Worm (Caenorhabditis elegans) whole organism, L2 larva: ENCODE measurements around the gene hsp-17.

Experiments used
- C34F6.9 ChIP-seq: fragments of 150-350 bp; optimal IDR thresholded peaks from 2 replicates; lab custom pipeline; 2014; ENCODE audit warnings: missing biosample characterization, missing genetic modification characterization
- F13H6.1 ChIP-seq: sonication (generic microtip); optimal IDR thresholded peaks from 2 replicates; lab custom pipeline; 2016; ENCODE audit warnings: missing genetic modification characterization, missing compliant biosample characterization
- R02D3.7 ChIP-seq: fragments of 150-350 bp; optimal IDR thresholded peaks from 2 replicates; lab custom pipeline; 2014; ENCODE audit warnings: missing biosample characterization, missing genetic modification characterization
- Y55F3AM.14 ChIP-seq: fragments of 200-800 bp; sonication (Bioruptor generic); optimal IDR thresholded peaks from 2 replicates; lab custom pipeline; 2018; ENCODE audit warnings: mild to moderate bottlenecking, missing genetic modification characterization, missing compliant biosample characterization
- alr-1 ChIP-seq: fragments of 150-350 bp; optimal IDR thresholded peaks from 2 replicates; lab custom pipeline; 2014; ENCODE audit warnings: missing biosample characterization, missing genetic modification characterization
- ama-1 ChIP-seq: fragments of 150-350 bp; optimal IDR thresholded peaks from 2 replicates; lab custom pipeline; 2018; ENCODE audit warnings: inconsistent platforms
- ceh-16 ChIP-seq: fragments of 150-350 bp; optimal IDR thresholded peaks from 2 replicates; lab custom pipeline; 2014; ENCODE audit warnings: missing biosample characterization, missing genetic modification characterization
- crh-2 ChIP-seq: sonication (generic microtip); optimal IDR thresholded peaks from 2 replicates; lab custom pipeline; 2017; ENCODE audit warnings: missing biosample characterization, missing genetic modification characterization
- fos-1 ChIP-seq: fragments of 150-350 bp; optimal IDR thresholded peaks from 2 replicates; lab custom pipeline; 2014; ENCODE audit warnings: missing biosample characterization, missing genetic modification characterization
- gmeb-1 ChIP-seq: fragments of 150-350 bp; optimal IDR thresholded peaks from 2 replicates; lab custom pipeline; 2014; ENCODE audit warnings: missing biosample characterization, missing genetic modification characterization
- lin-11 ChIP-seq: fragments of 150-350 bp; sonication (generic microtip); optimal IDR thresholded peaks from 2 replicates; lab custom pipeline; 2014; ENCODE audit warnings: missing biosample characterization, missing genetic modification characterization, inconsistent platforms, mixed read lengths
- lin-39 ChIP-seq: fragments of 150-350 bp; optimal IDR thresholded peaks from 2 replicates; lab custom pipeline; 2014; ENCODE audit warnings: missing biosample characterization, missing genetic modification reagents, missing genetic modification characterization
- lsy-2 ChIP-seq, 2 experiments: fragments of 150-350 bp in 1 of 2; sonication (generic microtip) in 1 of 2; optimal IDR thresholded peaks; 2 replicates each; lab custom pipeline; 2014 to 2017; ENCODE audit warnings: missing biosample characterization in 2 of 2, missing genetic modification characterization in 2 of 2
- mbf-1 ChIP-seq: sonication (generic microtip); optimal IDR thresholded peaks from 2 replicates; lab custom pipeline; 2017; ENCODE audit warnings: missing biosample characterization, missing genetic modification characterization
- mdl-1 ChIP-seq, 2 experiments: fragments of 150-350 bp in 1 of 2; sonication (generic microtip) in 1 of 2; optimal IDR thresholded peaks; 2 replicates each; lab custom pipeline; 2017; ENCODE audit warnings: missing biosample characterization in 2 of 2, missing genetic modification characterization in 2 of 2
- nhr-10 ChIP-seq: sonication (generic microtip); optimal IDR thresholded peaks from 2 replicates; lab custom pipeline; 2017; ENCODE audit warnings: missing biosample characterization, missing genetic modification characterization
- nhr-11 ChIP-seq: fragments of 150-350 bp; optimal IDR thresholded peaks from 2 replicates; lab custom pipeline; 2014; ENCODE audit warnings: missing biosample characterization, missing genetic modification characterization
- nhr-129 ChIP-seq: fragments of 150-350 bp; optimal IDR thresholded peaks from 2 replicates; lab custom pipeline; 2014; ENCODE audit warnings: missing biosample characterization, missing genetic modification characterization
- nhr-21 ChIP-seq: fragments of 150-350 bp; optimal IDR thresholded peaks from 2 replicates; lab custom pipeline; 2014; ENCODE audit warnings: missing biosample characterization, missing genetic modification characterization
- nhr-23 ChIP-seq: fragments of 150-350 bp; optimal IDR thresholded peaks from 2 replicates; lab custom pipeline; 2014; ENCODE audit warnings: missing biosample characterization, missing genetic modification reagents, missing genetic modification characterization
- nhr-237 ChIP-seq: fragments of 150-350 bp; optimal IDR thresholded peaks from 2 replicates; lab custom pipeline; 2014; ENCODE audit warnings: missing biosample characterization, missing genetic modification characterization
- nhr-25 ChIP-seq: fragments of 150-350 bp; sonication (generic microtip); optimal IDR thresholded peaks from 3 replicates; lab custom pipeline; 2014; ENCODE audit warnings: missing biosample characterization, missing genetic modification characterization
- nhr-6 ChIP-seq: fragments of 150-350 bp; optimal IDR thresholded peaks from 2 replicates; lab custom pipeline; 2014; ENCODE audit warnings: missing biosample characterization, missing genetic modification characterization
- nhr-77 ChIP-seq: fragments of 150-350 bp; optimal IDR thresholded peaks from 2 replicates; lab custom pipeline; 2014; ENCODE audit warnings: missing biosample characterization, missing genetic modification characterization
- peb-1 ChIP-seq: fragments of 150-350 bp; optimal IDR thresholded peaks from 2 replicates; lab custom pipeline; 2014; ENCODE audit warnings: missing biosample characterization, missing genetic modification characterization
- sem-4 ChIP-seq: fragments of 150-350 bp; optimal IDR thresholded peaks from 2 replicates; lab custom pipeline; 2014; ENCODE audit warnings: missing biosample characterization, missing genetic modification reagents, missing genetic modification characterization
- sma-3 ChIP-seq: sonication (generic microtip); optimal IDR thresholded peaks from 2 replicates; lab custom pipeline; 2016; ENCODE audit warnings: missing genetic modification reagents, missing genetic modification characterization, missing compliant biosample characterization
- sma-9 ChIP-seq, 2 experiments: fragments of 150-350 bp in 1 of 2; sonication (generic microtip) in 1 of 2; optimal IDR thresholded peaks; 2 replicates each; lab custom pipeline; 2014 to 2016; ENCODE audit warnings: missing genetic modification characterization in 2 of 2, mild to moderate bottlenecking in 1 of 2, missing biosample characterization in 1 of 2, missing compliant biosample characterization in 1 of 2, missing genetic modification reagents in 1 of 2, moderate library complexity in 1 of 2
- snpc-4 ChIP-seq: fragments of 150-350 bp; optimal IDR thresholded peaks from 2 replicates; lab custom pipeline; 2014; ENCODE audit warnings: missing biosample characterization, missing genetic modification characterization
- unc-39 ChIP-seq: fragments of 150-350 bp; optimal IDR thresholded peaks from 2 replicates; lab custom pipeline; 2014; ENCODE audit warnings: missing biosample characterization, missing genetic modification characterization
- unc-55 ChIP-seq: fragments of 150-350 bp; sonication (generic microtip); optimal IDR thresholded peaks from 3 replicates; lab custom pipeline; 2014; ENCODE audit warnings: missing biosample characterization, missing genetic modification reagents, missing genetic modification characterization
- unc-62 ChIP-seq: fragments of 150-350 bp; optimal IDR thresholded peaks from 2 replicates; lab custom pipeline; 2014; ENCODE audit warnings: missing biosample characterization, missing genetic modification reagents, missing genetic modification characterization
- zag-1 ChIP-seq: fragments of 150-350 bp; optimal IDR thresholded peaks from 2 replicates; lab custom pipeline; 2014; ENCODE audit warnings: missing biosample characterization, missing genetic modification characterization
- ztf-1 ChIP-seq: fragments of 200-800 bp; sonication (Bioruptor generic); conservative IDR thresholded peaks from 2 replicates; pipeline ENCODE4 v1.3.6; 2022; ENCODE audit warnings: missing genetic modification characterization, missing compliant biosample characterization
- ztf-4 ChIP-seq: fragments of 150-350 bp; optimal IDR thresholded peaks from 2 replicates; lab custom pipeline; 2014; ENCODE audit warnings: missing biosample characterization, missing genetic modification characterization

The hsp-17 gene

DNA sequence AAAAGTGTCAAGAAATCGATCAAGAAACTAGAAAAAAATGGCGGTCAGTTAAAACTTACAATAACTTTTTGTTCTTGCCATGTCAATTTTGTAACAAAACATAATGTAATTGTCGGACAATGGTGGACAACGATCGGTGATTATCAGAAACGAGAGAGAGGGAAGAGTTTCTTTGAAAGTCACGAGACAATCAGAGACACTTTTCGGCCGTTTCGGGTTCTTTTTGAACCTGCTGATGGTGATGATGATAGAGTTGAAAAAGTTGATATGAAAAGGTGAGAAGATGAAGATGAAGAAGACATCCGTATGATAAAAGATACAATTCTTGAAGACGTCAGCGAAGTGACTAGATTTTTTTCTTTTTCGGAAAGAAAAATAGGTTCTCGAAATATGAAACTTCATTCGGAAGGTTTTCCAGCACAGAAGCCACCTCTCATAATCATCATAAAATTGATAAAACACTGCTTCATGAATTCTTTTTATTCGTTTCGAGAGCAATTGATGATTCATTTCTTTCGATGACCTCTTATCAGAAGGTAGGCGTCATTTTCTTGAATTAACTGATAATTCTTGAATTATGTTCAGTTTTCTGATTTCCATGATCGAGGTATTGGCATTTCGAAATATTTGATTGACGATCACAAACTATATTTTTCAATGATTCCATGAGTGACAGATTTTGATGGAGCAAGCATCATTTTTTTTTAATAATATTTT, 41.2 kb upstream of the hsp-17 start:
- TF ChIP-seq nhr-21 (tag; lab: Kevin White, UChicago) (peak; percentile 54), sma-9 (GFP tag; optimal IDR thresholded peaks at IDR 0.05; lab: Kevin White, UChicago) (peak; percentile 50), sma-9 (tag; optimal IDR thresholded peaks at IDR 0.05; lab: Kevin White, UChicago) (no peak), fos-1 (tag; lab: Kevin White, UChicago) (peak; percentile 88), nhr-129 (peak; percentile 52), nhr-25 (tag; lab: Kevin White, UChicago) (peak; percentile 22), mbf-1 (no peak), nhr-23 (tag; lab: Kevin White, UChicago) (no peak), sma-3 (GFP tag; lab: Kevin White, UChicago) (peak; percentile 15), unc-62 (GFP tag; lab: Kevin White, UChicago) (no peak), gmeb-1 (no peak), alr-1 (tag; lab: Kevin White, UChicago) (no peak), nhr-6 (tag; lab: Kevin White, UChicago) (no peak)
- TF ChIP-seq, all 48 proteins: peak for 6

DNA sequence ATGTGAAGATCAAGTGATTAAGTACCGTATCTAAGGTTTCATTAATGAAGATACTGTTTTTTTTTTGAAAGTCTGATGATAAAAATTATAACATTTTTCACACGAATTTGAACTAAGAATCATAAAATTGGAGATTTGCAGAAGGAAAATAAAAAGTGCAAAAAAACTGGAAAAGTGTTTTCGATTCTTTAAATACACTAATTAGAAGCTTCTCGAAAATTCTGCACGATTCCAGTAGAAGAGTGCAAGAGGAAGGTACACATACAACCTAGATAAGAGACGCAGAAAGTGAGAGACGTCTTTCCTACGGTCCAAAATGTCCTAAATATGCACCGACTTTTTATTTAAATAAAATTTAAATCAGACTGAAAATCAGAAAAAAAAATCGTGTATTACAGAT, 40.5 kb upstream of the hsp-17 start:
- TF ChIP-seq sma-9 (GFP tag; optimal IDR thresholded peaks at IDR 0.05; lab: Kevin White, UChicago) (no peak), sma-9 (tag; optimal IDR thresholded peaks at IDR 0.05; lab: Kevin White, UChicago) (no peak), nhr-23 (tag; lab: Kevin White, UChicago) (no peak), Y55F3AM.14 (GFP tag; lab: Kevin White, UChicago) (no peak), fos-1 (tag; lab: Kevin White, UChicago) (no peak), nhr-11 (no peak), mbf-1 (no peak), nhr-129 (no peak), nhr-6 (tag; lab: Kevin White, UChicago) (no peak), C34F6.9 (tag; lab: Kevin White, UChicago) (peak; percentile 58), alr-1 (tag; lab: Kevin White, UChicago) (no peak), unc-55 (GFP tag; lab: Kevin White, UChicago) (peak; percentile 25), unc-39 (tag; lab: Kevin White, UChicago) (no peak), lin-39 (tag; lab: Kevin White, UChicago) (no peak), gmeb-1 (no peak), lin-11 (tag; lab: Kevin White, UChicago) (no peak), ztf-1 (GFP tag; lab: Robert Waterston, UW) (no peak), sma-3 (GFP tag; lab: Kevin White, UChicago) (no peak)

DNA sequence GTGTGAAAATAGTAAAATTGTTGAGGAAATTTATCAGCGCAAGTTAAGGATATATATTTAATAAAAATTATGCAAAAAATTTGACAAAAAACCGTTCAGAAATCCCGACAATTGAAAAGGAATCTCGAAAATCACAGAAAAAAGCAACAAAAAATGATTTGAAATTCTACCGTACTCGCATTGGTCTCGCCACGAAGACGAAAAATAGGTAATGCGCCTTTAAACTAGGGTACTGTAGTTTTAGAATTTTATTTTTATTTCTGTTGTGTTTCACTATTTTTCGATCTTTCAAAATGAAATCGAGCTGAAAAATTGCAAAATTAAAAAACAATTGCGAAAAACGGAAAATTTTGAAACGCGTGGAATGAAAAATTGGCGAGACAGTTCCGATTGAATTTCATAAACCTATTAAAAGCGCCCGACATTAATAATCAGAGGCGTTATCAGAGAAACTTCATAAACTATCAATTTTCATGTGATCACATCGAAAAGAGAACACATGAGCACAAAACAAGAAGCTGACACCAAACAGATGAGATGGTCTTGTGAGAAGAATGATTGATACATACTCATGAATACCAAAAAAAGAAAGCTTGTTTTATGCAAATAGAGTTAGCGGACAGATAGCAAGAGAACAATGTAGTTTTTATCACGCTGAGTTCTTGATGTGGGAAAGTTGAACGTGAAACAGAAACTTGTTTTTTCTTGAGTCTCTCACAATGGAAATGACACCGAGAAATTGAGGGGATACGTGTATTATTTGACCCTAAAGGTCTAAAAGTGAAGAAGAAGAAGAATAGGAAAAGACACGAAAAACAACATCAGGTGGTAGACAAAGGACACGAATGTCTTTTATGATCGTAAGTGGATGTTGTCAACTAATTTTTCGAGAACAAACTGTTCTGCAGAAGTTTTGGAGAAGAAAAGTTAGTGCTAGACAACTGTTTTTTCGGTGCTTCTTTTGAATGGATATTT, 39.4 kb upstream of the hsp-17 start:
- TF ChIP-seq crh-2 (tag; lab: Kevin White, UChicago) (peak; percentile 41), zag-1 (tag; lab: Kevin White, UChicago) (no peak), lsy-2 (tag; optimal IDR thresholded peaks at IDR 0.05; lab: Kevin White, UChicago) (no peak), nhr-25 (tag; lab: Kevin White, UChicago) (peak; percentile 35), nhr-6 (tag; lab: Kevin White, UChicago) (no peak), ceh-16 (tag; lab: Kevin White, UChicago) (no peak), peb-1 (tag; lab: Kevin White, UChicago) (no peak), sma-9 (GFP tag; optimal IDR thresholded peaks at IDR 0.05; lab: Kevin White, UChicago) (peak; percentile 70), sma-9 (tag; optimal IDR thresholded peaks at IDR 0.05; lab: Kevin White, UChicago) (no peak), Y55F3AM.14 (GFP tag; lab: Kevin White, UChicago) (no peak), mdl-1 (tag; optimal IDR thresholded peaks at IDR 0.05; lab: Kevin White, UChicago) (no peak), R02D3.7 (tag; lab: Kevin White, UChicago) (no peak), unc-55 (GFP tag; lab: Kevin White, UChicago) (no peak), fos-1 (tag; lab: Kevin White, UChicago) (peak; percentile 92), nhr-129 (peak; percentile 15), nhr-77 (tag; lab: Kevin White, UChicago) (no peak), lin-39 (tag; lab: Kevin White, UChicago) (no peak)
- TF ChIP-seq, all 48 proteins: peak for 5

DNA sequence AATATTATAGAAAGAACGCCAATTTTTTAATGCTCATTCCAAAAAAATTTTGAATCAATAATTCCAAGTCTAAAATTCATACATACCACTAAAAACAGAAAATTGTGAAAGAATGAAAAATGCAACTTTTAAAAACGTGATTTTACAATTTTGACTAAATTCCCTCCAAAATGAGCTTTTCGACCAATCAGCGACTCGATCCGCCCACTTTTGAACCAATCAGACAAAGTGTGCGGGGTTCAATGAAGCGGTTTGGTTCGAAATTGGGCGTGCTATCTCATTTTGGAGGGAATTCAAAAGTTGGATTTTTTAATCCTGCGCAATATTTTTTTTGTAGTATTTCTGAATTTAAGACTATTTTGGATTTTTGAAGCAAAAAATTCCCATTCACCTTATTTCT, 31.5 kb upstream of the hsp-17 start:
- no peak for TF ChIP-seq alr-1 (tag; lab: Kevin White, UChicago)
- no peak for TF ChIP-seq nhr-237 (tag; lab: Kevin White, UChicago)
- no peak for TF ChIP-seq nhr-23 (tag; lab: Kevin White, UChicago)
- no peak for TF ChIP-seq snpc-4 (tag; lab: Kevin White, UChicago)
- no peak for TF ChIP-seq peb-1 (tag; lab: Kevin White, UChicago)
- no peak for TF ChIP-seq ztf-1 (GFP tag; lab: Robert Waterston, UW)
- TF ChIP-seq nhr-10 (tag; lab: Kevin White, UChicago), result no peak
- no peak for TF ChIP-seq nhr-77 (tag; lab: Kevin White, UChicago)
- TF ChIP-seq mbf-1, result no peak
- TF ChIP-seq sma-3 (GFP tag; lab: Kevin White, UChicago), result no peak
- TF ChIP-seq nhr-6 (tag; lab: Kevin White, UChicago), result no peak
- TF ChIP-seq gmeb-1, result no peak
- TF ChIP-seq ama-1 (lab: Kevin White, UChicago), result no peak
- no peak for TF ChIP-seq C34F6.9 (tag; lab: Kevin White, UChicago)
- no peak for TF ChIP-seq fos-1 (tag; lab: Kevin White, UChicago)
- TF ChIP-seq Y55F3AM.14 (GFP tag; lab: Kevin White, UChicago), result no peak
- TF ChIP-seq ztf-4 (tag; lab: Kevin White, UChicago), result no peak
- TF ChIP-seq sem-4, result no peak
- no peak for TF ChIP-seq F13H6.1 (tag; lab: Kevin White, UChicago)
